Fruit fly (Drosophila melanogaster) S2 (cell line): ENCODE measurements around the gene CG32548.

ENCODE experiments used
- CG8478 ChIP-seq: fragments of >200 bp; optimal IDR thresholded peaks from 2 replicates; lab custom pipeline; 2018
- CTCF ChIP-seq, 2 experiments: fragments of >200 bp; optimal IDR thresholded peaks; 2 replicates each; lab custom pipeline; 2018

DNA sequence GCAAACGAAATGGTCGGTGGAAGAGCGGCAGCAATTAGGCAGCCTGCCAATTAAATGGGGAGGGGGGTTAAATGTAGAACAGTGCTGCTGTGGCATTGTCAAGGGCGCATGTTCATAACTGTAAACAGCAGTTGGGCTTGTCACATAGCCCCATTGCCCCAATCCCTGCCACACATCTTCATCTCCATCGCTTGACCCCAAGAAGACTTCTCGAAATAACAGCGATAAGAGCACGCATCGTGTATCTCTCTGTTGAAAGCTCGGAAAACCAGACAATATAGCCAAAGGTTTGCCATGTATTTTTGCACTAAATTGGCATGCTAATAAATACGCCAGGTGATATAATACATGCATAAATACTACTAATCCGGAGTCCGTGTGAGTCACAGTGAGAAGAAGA lies 37.8 kb downstream of the CG32548 start:
- TF ChIP-seq CTCF (optimal IDR thresholded peaks at IDR 0.05; lab: Kevin White, UChicago) (no peak), CG8478 (lab: Kevin White, UChicago) (no peak)
